Worm (Caenorhabditis elegans): ENCODE measurements around the gene Y67A10A.2.

The Y67A10A.2 gene

ce11 chrIV:14326283-14326682 lies 11.6 kb upstream of the Y67A10A.2 start, which contains the start of gene fbxa-83:
Gene fbxa-83, minus strand, starts transcription at chrIV:14326383.
- no peak for TF ChIP-seq nhr-237 (tag; optimal IDR thresholded peaks at IDR 0.05)
- TF ChIP-seq zip-8 (tag; optimal IDR thresholded peaks at IDR 0.05): no peak
- no peak for TF ChIP-seq ceh-43 (GFP tag; optimal IDR thresholded peaks at IDR 0.05)
- TF ChIP-seq elt-1 (tag; optimal IDR thresholded peaks at IDR 0.05; ENCODE audit: borderline replicate concordance, insufficient read depth): no peak
- TF ChIP-seq tbx-8 (GFP tag; optimal IDR thresholded peaks at IDR 0.05): no peak
- TF ChIP-seq M03D4.4 (tag; optimal IDR thresholded peaks at IDR 0.05): no peak
- no peak for TF ChIP-seq flh-1 (GFP tag; optimal IDR thresholded peaks at IDR 0.05)
- no peak for TF ChIP-seq ztf-11 (tag; optimal IDR thresholded peaks at IDR 0.05)
- TF ChIP-seq lin-32 (GFP tag; optimal IDR thresholded peaks at IDR 0.05): no peak
- no peak for TF ChIP-seq ceh-39 (tag; optimal IDR thresholded peaks at IDR 0.05)
- no peak for TF ChIP-seq sem-2 (GFP tag; optimal IDR thresholded peaks at IDR 0.05)
- no peak for TF ChIP-seq unc-62 (GFP tag; optimal IDR thresholded peaks at IDR 0.05)
- TF ChIP-seq snpc-4 (tag; optimal IDR thresholded peaks at IDR 0.05): no peak

ce11 chrIV:14326694-14327298 lies 11.1 kb upstream of the Y67A10A.2 start:
- TF ChIP-seq sptf-1 (tag; optimal IDR thresholded peaks at IDR 0.05) (peak; percentile 39), drap-1 (GFP tag; optimal IDR thresholded peaks at IDR 0.05) (peak; percentile 26), nhr-76 (tag; optimal IDR thresholded peaks at IDR 0.05) (no peak), unc-120 (tag; optimal IDR thresholded peaks at IDR 0.05; ENCODE audit: poor library complexity, severe bottlenecking) (peak; percentile 64)

ce11 chrIV:14334359-14334758 lies 3.5 kb upstream of the Y67A10A.2 start, which contains the start of gene Y67A10A.3:
Gene Y67A10A.3, minus strand, starts transcription at chrIV:14334459.
- no peak for TF ChIP-seq flh-1 (GFP tag; optimal IDR thresholded peaks at IDR 0.05)
- TF ChIP-seq drap-1 (GFP tag; optimal IDR thresholded peaks at IDR 0.05): no peak
- TF ChIP-seq lin-32 (GFP tag; optimal IDR thresholded peaks at IDR 0.05): no peak
- no peak for TF ChIP-seq blmp-1 (tag; optimal IDR thresholded peaks at IDR 0.05)
- TF ChIP-seq cnd-1 (tag; optimal IDR thresholded peaks at IDR 0.05): no peak
- no peak for TF ChIP-seq unc-39 (tag; optimal IDR thresholded peaks at IDR 0.05)
- TF ChIP-seq M03D4.4 (tag; optimal IDR thresholded peaks at IDR 0.05): no peak
- no peak for TF ChIP-seq sptf-1 (tag; optimal IDR thresholded peaks at IDR 0.05)
- no peak for TF ChIP-seq lsy-2 (tag; optimal IDR thresholded peaks at IDR 0.05)
- TF ChIP-seq ztf-11 (tag; optimal IDR thresholded peaks at IDR 0.05): no peak
- no peak for TF ChIP-seq sem-2 (GFP tag; optimal IDR thresholded peaks at IDR 0.05)
- no peak for TF ChIP-seq nhr-76 (tag; optimal IDR thresholded peaks at IDR 0.05)
- no peak for TF ChIP-seq mab-5 (tag; optimal IDR thresholded peaks at IDR 0.05)
- no peak for TF ChIP-seq hlh-1 (tag; optimal IDR thresholded peaks at IDR 0.05)
- no peak for TF ChIP-seq ces-1 (GFP tag; optimal IDR thresholded peaks at IDR 0.05)
- no peak for TF ChIP-seq bed-3 (GFP tag; optimal IDR thresholded peaks at IDR 0.05)

ce11 chrIV:14335768-14336167 lies 2.1 kb upstream of the Y67A10A.2 start:
- TF ChIP-seq lin-32 (GFP tag; optimal IDR thresholded peaks at IDR 0.05) (no peak), elt-3 (tag; optimal IDR thresholded peaks at IDR 0.05) (no peak), drap-1 (GFP tag; optimal IDR thresholded peaks at IDR 0.05) (no peak), zip-8 (tag; optimal IDR thresholded peaks at IDR 0.05) (no peak), tbx-8 (GFP tag; optimal IDR thresholded peaks at IDR 0.05) (no peak), unc-120 (tag; optimal IDR thresholded peaks at IDR 0.05; ENCODE audit: poor library complexity, severe bottlenecking) (no peak), ceh-43 (GFP tag; optimal IDR thresholded peaks at IDR 0.05) (no peak)

ce11 chrIV:14339657-14340056 lies 1.8 kb downstream of the Y67A10A.2 start, which contains the start of gene Y67A10A.11:
Gene Y67A10A.11, plus strand, starts transcription at chrIV:14339957.
- TF ChIP-seq drap-1 (GFP tag; optimal IDR thresholded peaks at IDR 0.05) (no peak), hlh-1 (tag; optimal IDR thresholded peaks at IDR 0.05) (no peak), M03D4.4 (tag; optimal IDR thresholded peaks at IDR 0.05) (no peak), elt-1 (tag; optimal IDR thresholded peaks at IDR 0.05; ENCODE audit: borderline replicate concordance, insufficient read depth) (no peak), ceh-43 (GFP tag; optimal IDR thresholded peaks at IDR 0.05) (no peak)

- TF ChIP-seq flh-1 (GFP tag; optimal IDR thresholded peaks at IDR 0.05): no peak
- no peak for TF ChIP-seq lin-13 (tag; optimal IDR thresholded peaks at IDR 0.05)
- TF ChIP-seq unc-62 (GFP tag; optimal IDR thresholded peaks at IDR 0.05): no peak
- TF ChIP-seq snpc-4 (tag; optimal IDR thresholded peaks at IDR 0.05): no peak
- no peak for TF ChIP-seq elt-1 (tag; optimal IDR thresholded peaks at IDR 0.05; ENCODE audit: borderline replicate concordance, insufficient read depth)
- no peak for TF ChIP-seq unc-120 (tag; optimal IDR thresholded peaks at IDR 0.05; ENCODE audit: poor library complexity, severe bottlenecking)
- TF ChIP-seq lin-32 (GFP tag; optimal IDR thresholded peaks at IDR 0.05): no peak
- TF ChIP-seq sptf-1 (tag; optimal IDR thresholded peaks at IDR 0.05): no peak
- no peak for TF ChIP-seq sem-2 (GFP tag; optimal IDR thresholded peaks at IDR 0.05)
Observed at ce11 chrIV:14343756-14344155, 5.9 kb downstream of the Y67A10A.2 start, which contains the start of gene srlf-28. Gene srlf-28, minus strand, starts transcription at chrIV:14343856.
